Fruit fly (Drosophila melanogaster) whole organism, embryonic: Measurements from ENCODE around the gene Pep.

Source experiments
- Adf1 ChIP-seq: fragments of 200-800 bp; sonication (Bioruptor generic); IDR thresholded peaks from 2 replicates; pipeline ENCODE4 v1.3.6; 2022; ENCODE audit warnings: missing biosample characterization, missing genetic modification characterization
- CG13123 ChIP-seq: fragments of 200-800 bp; sonication (Bioruptor generic); optimal IDR thresholded peaks from 2 replicates; lab custom pipeline; 2016; ENCODE audit warnings: missing biosample characterization, missing genetic modification characterization
- CG1647 ChIP-seq: fragments of 200-800 bp; sonication (Bioruptor generic); optimal IDR thresholded peaks from 3 replicates; lab custom pipeline; 2016; ENCODE audit warnings: missing biosample characterization, missing genetic modification characterization
- CG17328 ChIP-seq: fragments of 200-800 bp; sonication (Bioruptor generic); IDR thresholded peaks from 2 replicates; pipeline ENCODE4 v1.3.6; 2022; ENCODE audit warnings: missing biosample characterization, missing genetic modification characterization
- CG18011 ChIP-seq: fragments of 200-800 bp; sonication (Bioruptor generic); optimal IDR thresholded peaks from 2 replicates; lab custom pipeline; 2017; ENCODE audit warnings: missing biosample characterization, missing genetic modification characterization, mild to moderate bottlenecking, moderate library complexity, missing genotype
- CG18476 ChIP-seq: fragments of 200-800 bp; sonication (Bioruptor generic); optimal IDR thresholded peaks from 2 replicates; lab custom pipeline; 2016; ENCODE audit warnings: missing biosample characterization, mild to moderate bottlenecking, missing genetic modification characterization
- CG31224 ChIP-seq: fragments of 200-800 bp; sonication (Bioruptor generic); IDR thresholded peaks from 2 replicates; pipeline ENCODE4 v1.3.6; 2022; ENCODE audit warnings: missing biosample characterization, missing genetic modification characterization
- CG32767 ChIP-seq: fragments of 200-800 bp; sonication (Bioruptor generic); IDR thresholded peaks from 2 replicates; pipeline ENCODE4 v1.3.6; 2022; ENCODE audit warnings: missing biosample characterization, missing genetic modification characterization
- CG7556 ChIP-seq: fragments of 200-800 bp; sonication (Bioruptor generic); optimal IDR thresholded peaks from 2 replicates; lab custom pipeline; 2017; ENCODE audit warnings: missing biosample characterization, mild to moderate bottlenecking, missing genetic modification characterization
- CG7786 ChIP-seq: fragments of 200-800 bp; sonication (Bioruptor generic); optimal IDR thresholded peaks from 2 replicates; lab custom pipeline; 2016; ENCODE audit warnings: missing biosample characterization, missing genetic modification characterization
- Ets65A ChIP-seq: fragments of 200-800 bp; sonication (Bioruptor generic); peaks from one replicate; lab custom pipeline; 2016; ENCODE audit warnings: missing biosample characterization, missing genetic modification characterization
- Hmx ChIP-seq: fragments of 200-800 bp; sonication (Bioruptor generic); optimal IDR thresholded peaks from 2 replicates; lab custom pipeline; 2016; ENCODE audit warnings: missing biosample characterization, missing genetic modification characterization
- Trl ChIP-seq, 3 experiments: fragments of >200 bp in 2 of 3; fragments of 200-800 bp in 1 of 3; sonication (Bioruptor generic) in 1 of 3; optimal IDR thresholded peaks; 2 replicates in 1 of 3; 3 replicates in 2 of 3; lab custom pipeline; 2016 to 2017; ENCODE audit warnings: missing biosample characterization in 1 of 3, missing genetic modification characterization in 1 of 3
- ap ChIP-seq: fragments of 200-800 bp; sonication (Bioruptor generic); IDR thresholded peaks from 2 replicates; pipeline ENCODE4 v1.3.6; 2022; ENCODE audit warnings: missing biosample characterization, missing genetic modification characterization
- bowl ChIP-seq: fragments of 200-800 bp; sonication (Bioruptor generic); IDR thresholded peaks from 2 replicates; pipeline ENCODE4 v1.3.6; 2022; ENCODE audit warnings: missing biosample characterization, missing genetic modification characterization
- ftz-f1 ChIP-seq: fragments of 200-800 bp; sonication (Bioruptor generic); optimal IDR thresholded peaks from 2 replicates; lab custom pipeline; 2016; ENCODE audit warnings: missing biosample characterization, missing genetic modification characterization
- her ChIP-seq: fragments of 200-800 bp; sonication (Bioruptor generic); optimal IDR thresholded peaks from 2 replicates; lab custom pipeline; 2016; ENCODE audit warnings: missing biosample characterization, missing genetic modification characterization
- nerfin-1 ChIP-seq: fragments of 200-800 bp; sonication (Bioruptor generic); optimal IDR thresholded peaks from 3 replicates; lab custom pipeline; 2019; ENCODE audit warnings: missing biosample characterization, mild to moderate bottlenecking, missing genetic modification characterization, moderate library complexity
- scrt ChIP-seq: fragments of 200-800 bp; sonication (Bioruptor generic); optimal IDR thresholded peaks from 2 replicates; lab custom pipeline; 2018; ENCODE audit warnings: missing biosample characterization, mild to moderate bottlenecking, missing genetic modification characterization, moderate library complexity
- sens ChIP-seq: fragments of 200-800 bp; sonication (Bioruptor generic); peaks from one replicate; lab custom pipeline; 2016; ENCODE audit warnings: missing biosample characterization, missing genetic modification characterization
- shn ChIP-seq: fragments of 200-800 bp; sonication (Bioruptor generic); optimal IDR thresholded peaks from 3 replicates; lab custom pipeline; 2016; ENCODE audit warnings: missing biosample characterization, missing genetic modification characterization
- tup ChIP-seq: fragments of 200-800 bp; sonication (Bioruptor generic); optimal IDR thresholded peaks from 2 replicates; lab custom pipeline; 2016; ENCODE audit warnings: missing biosample characterization, mild to moderate bottlenecking, missing genetic modification characterization, moderate library complexity
- vnd ChIP-seq: fragments of 200-800 bp; sonication (Bioruptor generic); IDR thresholded peaks from 3 replicates; pipeline ENCODE4 v1.3.6; 2022; ENCODE audit warnings: missing biosample characterization, missing genetic modification characterization; ENCODE audit not compliant: partially characterized antibody
- zen ChIP-seq: fragments of 200-800 bp; sonication (Bioruptor generic); optimal IDR thresholded peaks from 3 replicates; lab custom pipeline; 2018; ENCODE audit warnings: missing biosample characterization, mild to moderate bottlenecking, missing genetic modification characterization, moderate library complexity

Pep gene

dm6 chr3L:17590455-17591216 lies 54.2 kb downstream of the Pep start (continued):
- no peak for TF ChIP-seq tup
- TF ChIP-seq CG7786 (GFP tag; lab: Kevin White, UChicago) = no peak
- no peak for TF ChIP-seq zen (tag; lab: Kevin White, UChicago)
- no peak for TF ChIP-seq Hmx (GFP tag; lab: Kevin White, UChicago)
- TF ChIP-seq scrt (GFP tag; lab: Kevin White, UChicago) = no peak
- no peak for TF ChIP-seq CG18476 (GFP tag; lab: Kevin White, UChicago)
- no peak for TF ChIP-seq ap (GFP tag; lab: Robert Waterston, UW)
- TF ChIP-seq CG13123 = no peak
- TF ChIP-seq Adf1 (GFP tag; lab: Robert Waterston, UW) = peak; percentile 56
- TF ChIP-seq nerfin-1 (tag; lab: Kevin White, UChicago) = no peak
- peak; percentile 86 to 98 for TF ChIP-seq Trl (optimal IDR thresholded peaks at IDR 0.05; lab: Kevin White, UChicago)
- TF ChIP-seq Trl (GFP tag; optimal IDR thresholded peaks at IDR 0.05; lab: Kevin White, UChicago) = no peak
- peak; percentile 6; the same call in 1 of the 2 replicates for TF ChIP-seq bowl
- peak; percentile 81 for TF ChIP-seq ftz-f1 (GFP tag; lab: Kevin White, UChicago)
- no peak for TF ChIP-seq CG17328 (GFP tag; lab: Robert Waterston, UW)
- TF ChIP-seq CG18011 (GFP tag; lab: Kevin White, UChicago) = no peak
- TF ChIP-seq CG31224 (GFP tag; lab: Robert Waterston, UW) = no peak
- TF ChIP-seq CG32767 (GFP tag; lab: Robert Waterston, UW) = no peak
- no peak for TF ChIP-seq shn (GFP tag; lab: Kevin White, UChicago)
- no peak for TF ChIP-seq vnd (GFP tag; lab: Robert Waterston, UW)

DNA sequence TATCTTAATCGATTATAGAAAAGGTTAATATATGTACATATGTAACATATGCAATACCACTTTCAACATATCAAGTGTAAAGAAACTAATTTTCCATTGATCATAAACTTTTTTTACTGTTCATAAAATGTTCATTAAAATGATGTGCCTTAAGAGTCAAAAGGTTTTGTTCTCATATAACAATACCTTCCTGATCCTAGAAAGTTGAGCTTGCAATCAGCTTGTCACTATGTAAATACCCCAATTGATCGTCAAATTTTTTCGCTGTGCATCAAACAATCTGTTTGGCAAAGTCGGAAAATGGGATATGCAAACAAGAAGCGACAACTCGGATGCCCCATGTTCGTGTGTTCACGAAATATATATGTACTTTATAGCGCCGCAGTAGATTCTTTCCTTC lies 54.8 kb downstream of the Pep start:
- TF ChIP-seq sens (GFP tag; lab: Kevin White, UChicago) (peak; percentile 55), her (GFP tag; lab: Kevin White, UChicago) (no peak), CG1647 (GFP tag; lab: Kevin White, UChicago) (no peak)

DNA sequence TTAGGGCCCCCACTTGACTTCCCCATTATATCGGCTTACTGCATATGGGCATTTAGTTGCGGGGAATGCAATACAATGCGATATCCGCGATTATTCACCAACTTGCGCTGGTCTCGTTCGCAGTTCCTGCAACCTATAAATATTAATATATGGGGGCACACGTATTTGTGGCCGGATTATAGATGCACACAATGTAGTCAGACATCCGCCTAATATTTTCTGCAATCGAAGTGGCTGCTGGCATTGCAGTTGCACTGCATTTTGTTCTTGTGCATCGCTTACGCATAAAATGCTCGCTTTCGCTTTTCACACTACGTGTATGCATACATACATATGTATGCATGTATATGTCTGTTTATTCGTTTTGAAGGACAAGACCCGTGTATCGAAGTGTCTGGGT lies 56.1 kb downstream of the Pep start:
- peak; percentile 59 for TF ChIP-seq Ets65A (GFP tag; lab: Kevin White, UChicago)
- TF ChIP-seq CG7556 (GFP tag; lab: Kevin White, UChicago) = no peak
